Fruit fly (Drosophila melanogaster) whole organism, embryonic: ENCODE data around the gene CG12990.
A peak's percentile ranks its signal among the peaks of the same experiment; 100 is the strongest.

ENCODE experiments used
- ATbp ChIP-seq: fragments of 200-800 bp; sonication (Bioruptor generic); optimal IDR thresholded peaks from 2 replicates; lab custom pipeline; 2017; ENCODE audit warnings: missing biosample characterization, mild to moderate bottlenecking, missing genetic modification characterization, missing genetic modification reagents
- Adf1 ChIP-seq: fragments of 200-800 bp; sonication (Bioruptor generic); IDR thresholded peaks from 2 replicates; pipeline ENCODE4 v1.3.6; 2022; ENCODE audit warnings: missing biosample characterization, missing genetic modification characterization
- CG10267 ChIP-seq: fragments of 200-800 bp; sonication (Bioruptor generic); optimal IDR thresholded peaks from 2 replicates; lab custom pipeline; 2018; ENCODE audit warnings: missing biosample characterization, mild to moderate bottlenecking, missing genetic modification characterization, moderate library complexity
- CG10565 ChIP-seq: fragments of 200-800 bp; sonication (Bioruptor generic); optimal IDR thresholded peaks from 3 replicates; lab custom pipeline; 2016; ENCODE audit warnings: missing biosample characterization, mild to moderate bottlenecking, missing genetic modification characterization
- CG10959 ChIP-seq: fragments of 200-800 bp; sonication (Bioruptor generic); IDR thresholded peaks from 2 replicates; pipeline ENCODE4 v1.3.6; 2022; ENCODE audit warnings: missing biosample characterization, missing genetic modification characterization
- CG11456 ChIP-seq: fragments of 200-800 bp; sonication (Bioruptor generic); IDR thresholded peaks from 3 replicates; pipeline ENCODE4 v1.3.6; 2022; ENCODE audit warnings: missing biosample characterization, missing genetic modification characterization
- CG11696 ChIP-seq: fragments of 200-800 bp; sonication (Bioruptor generic); IDR thresholded peaks from 2 replicates; pipeline ENCODE4 v1.3.6; 2022; ENCODE audit warnings: missing biosample characterization, missing genetic modification characterization
- CG12104 ChIP-seq: fragments of 200-800 bp; sonication (Bioruptor generic); optimal IDR thresholded peaks from 3 replicates; lab custom pipeline; 2016; ENCODE audit warnings: missing biosample characterization, missing genetic modification characterization
- CG13424 ChIP-seq: fragments of 200-800 bp; sonication (Bioruptor generic); optimal IDR thresholded peaks from 2 replicates; lab custom pipeline; 2019; ENCODE audit warnings: missing biosample characterization, mild to moderate bottlenecking, missing genetic modification characterization, moderate library complexity
- CG13775 ChIP-seq: fragments of 200-800 bp; sonication (Bioruptor generic); optimal IDR thresholded peaks from 3 replicates; lab custom pipeline; 2017; ENCODE audit warnings: missing biosample characterization, mild to moderate bottlenecking, missing genetic modification characterization
- CG14014 ChIP-seq: fragments of 200-800 bp; sonication (Bioruptor generic); IDR thresholded peaks from 2 replicates; pipeline ENCODE4 v1.3.6; 2022; ENCODE audit warnings: missing biosample characterization, missing genetic modification characterization
- CG14710 ChIP-seq: fragments of 200-800 bp; sonication (Bioruptor generic); optimal IDR thresholded peaks from 3 replicates; lab custom pipeline; 2019; ENCODE audit warnings: missing biosample characterization, mild to moderate bottlenecking, missing genetic modification characterization, moderate library complexity
- CG15011 ChIP-seq: fragments of 200-800 bp; sonication (Bioruptor generic); optimal IDR thresholded peaks from 3 replicates; lab custom pipeline; 2018; ENCODE audit warnings: missing biosample characterization, mild to moderate bottlenecking, missing genetic modification characterization
- CG1603 ChIP-seq: fragments of 200-800 bp; sonication (Bioruptor generic); optimal IDR thresholded peaks from 2 replicates; lab custom pipeline; 2019; ENCODE audit warnings: missing biosample characterization, mild to moderate bottlenecking, missing genetic modification characterization, moderate library complexity
- CG1647 ChIP-seq: fragments of 200-800 bp; sonication (Bioruptor generic); optimal IDR thresholded peaks from 3 replicates; lab custom pipeline; 2016; ENCODE audit warnings: missing biosample characterization, missing genetic modification characterization
- CG18262 ChIP-seq: fragments of 200-800 bp; optimal IDR thresholded peaks from 3 replicates; lab custom pipeline; 2019; ENCODE audit warnings: missing biosample characterization, mild to moderate bottlenecking, missing genetic modification characterization, moderate library complexity
- CG18476 ChIP-seq: fragments of 200-800 bp; sonication (Bioruptor generic); optimal IDR thresholded peaks from 2 replicates; lab custom pipeline; 2016; ENCODE audit warnings: missing biosample characterization, mild to moderate bottlenecking, missing genetic modification characterization
- CG2712 ChIP-seq: fragments of 200-800 bp; optimal IDR thresholded peaks from 3 replicates; lab custom pipeline; 2019; ENCODE audit warnings: missing biosample characterization, mild to moderate bottlenecking, missing genetic modification characterization, moderate library complexity
- CG2889 ChIP-seq: fragments of 200-800 bp; sonication (Bioruptor generic); IDR thresholded peaks from 3 replicates; pipeline ENCODE4 v1.3.6; 2022; ENCODE audit warnings: missing biosample characterization, missing genetic modification characterization
- CG3281 ChIP-seq: fragments of 200-800 bp; sonication (Bioruptor generic); optimal IDR thresholded peaks from 3 replicates; lab custom pipeline; 2017; ENCODE audit warnings: missing biosample characterization, mild to moderate bottlenecking, missing genetic modification characterization
- CG4617 ChIP-seq: fragments of 200-800 bp; sonication (Bioruptor generic); optimal IDR thresholded peaks from 3 replicates; lab custom pipeline; 2016; ENCODE audit warnings: missing biosample characterization, missing genetic modification characterization, borderline replicate concordance
- CG6254 ChIP-seq: fragments of 200-800 bp; sonication (Bioruptor generic); optimal IDR thresholded peaks from 3 replicates; lab custom pipeline; 2017; ENCODE audit warnings: mild to moderate bottlenecking, missing biosample characterization, missing genetic modification reagents, missing genetic modification characterization
- CG7271 ChIP-seq: fragments of 200-800 bp; sonication (Bioruptor generic); optimal IDR thresholded peaks from 2 replicates; lab custom pipeline; 2018; ENCODE audit warnings: missing biosample characterization, mild to moderate bottlenecking, missing genetic modification characterization, moderate library complexity
- CG9727 ChIP-seq: fragments of 200-800 bp; sonication (Bioruptor generic); optimal IDR thresholded peaks from 3 replicates; lab custom pipeline; 2017; ENCODE audit warnings: missing biosample characterization, mild to moderate bottlenecking, missing genetic modification characterization
- Deaf1 ChIP-seq: fragments of 200-800 bp; optimal IDR thresholded peaks from 3 replicates; lab custom pipeline; 2019; ENCODE audit warnings: missing biosample characterization, mild to moderate bottlenecking, missing genetic modification characterization, moderate library complexity
- Drgx ChIP-seq: fragments of 200-800 bp; sonication (Bioruptor generic); IDR thresholded peaks from 2 replicates; pipeline ENCODE4 v1.3.6; 2022; ENCODE audit warnings: missing biosample characterization, missing genetic modification characterization
- H15 ChIP-seq: fragments of 200-800 bp; sonication (Bioruptor generic); IDR thresholded peaks from 3 replicates; pipeline ENCODE4 v1.3.6; 2022; ENCODE audit warnings: missing biosample characterization, missing genetic modification characterization
- Lim3 ChIP-seq: fragments of 200-800 bp; sonication (Bioruptor generic); IDR thresholded peaks from 2 replicates; pipeline ENCODE4 v1.3.6; 2022; ENCODE audit warnings: missing biosample characterization, missing genetic modification characterization
- Med ChIP-seq: fragments of 200-800 bp; sonication (Bioruptor generic); peaks from one replicate; lab custom pipeline; 2016; ENCODE audit warnings: missing biosample characterization, missing genetic modification characterization, mild to moderate bottlenecking, inconsistent platforms, moderate library complexity
- bsh ChIP-seq, 2 experiments: fragments of 200-800 bp; sonication (Bioruptor generic); optimal IDR thresholded peaks; 2 replicates each; lab custom pipeline; 2017 to 2018; ENCODE audit warnings: mild to moderate bottlenecking in 2 of 2, missing biosample characterization in 2 of 2, missing genetic modification characterization in 2 of 2, moderate library complexity in 1 of 2
- chif ChIP-seq, 2 experiments: fragments of 200-800 bp; sonication (Bioruptor generic); optimal IDR thresholded peaks; 3 replicates each; lab custom pipeline; 2016; ENCODE audit warnings: missing biosample characterization in 2 of 2, missing genetic modification characterization in 2 of 2
- chinmo ChIP-seq: fragments of 200-800 bp; sonication (Bioruptor generic); IDR thresholded peaks from 4 replicates; pipeline ENCODE4 v1.3.6; 2022; ENCODE audit warnings: missing biosample characterization, missing genetic modification characterization; ENCODE audit not compliant: partially characterized antibody
- crol ChIP-seq: fragments of 200-800 bp; sonication (Bioruptor generic); IDR thresholded peaks from 2 replicates; pipeline ENCODE4 v1.3.6; 2022; ENCODE audit warnings: missing biosample characterization, missing genetic modification characterization
- emc ChIP-seq: fragments of 200-800 bp; sonication (Bioruptor generic); optimal IDR thresholded peaks from 2 replicates; lab custom pipeline; 2016; ENCODE audit warnings: missing biosample characterization, missing genetic modification characterization
- eve ChIP-seq, 2 experiments: fragments of >200 bp; optimal IDR thresholded peaks; 2 replicates each; lab custom pipeline; 2017; ENCODE audit warnings: missing biosample characterization in 2 of 2, missing genetic modification characterization in 2 of 2
- fd102C ChIP-seq: fragments of 200-800 bp; sonication (Bioruptor generic); optimal IDR thresholded peaks from 2 replicates; lab custom pipeline; 2018; ENCODE audit warnings: missing biosample characterization, mild to moderate bottlenecking, missing genetic modification characterization, moderate library complexity
- gce ChIP-seq: fragments of 200-800 bp; sonication (Bioruptor generic); IDR thresholded peaks from 3 replicates; pipeline ENCODE4 v1.3.6; 2022; ENCODE audit warnings: missing biosample characterization, missing genetic modification characterization
- insv ChIP-seq, 2 experiments: fragments of 200-800 bp; sonication (Bioruptor generic); optimal IDR thresholded peaks; 3 replicates each; lab custom pipeline; 2016 to 2018; ENCODE audit warnings: missing biosample characterization in 2 of 2, missing genetic modification characterization in 2 of 2
- lov ChIP-seq, 2 experiments: fragments of 200-800 bp in 1 of 2; fragments of >200 bp in 1 of 2; sonication (Bioruptor generic) in 1 of 2; IDR thresholded peaks in 1 of 2; optimal IDR thresholded peaks in 1 of 2; 2 replicates in 1 of 2; 3 replicates in 1 of 2; pipeline versions ENCODE4 v1.3.6 to Lab custom; 2017 to 2022; ENCODE audit warnings: missing biosample characterization in 1 of 2, missing genetic modification characterization in 1 of 2
- nerfin-1 ChIP-seq: fragments of 200-800 bp; sonication (Bioruptor generic); optimal IDR thresholded peaks from 3 replicates; lab custom pipeline; 2019; ENCODE audit warnings: missing biosample characterization, mild to moderate bottlenecking, missing genetic modification characterization, moderate library complexity
- nom ChIP-seq: fragments of 200-800 bp; sonication (Bioruptor generic); optimal IDR thresholded peaks from 2 replicates; lab custom pipeline; 2017; ENCODE audit warnings: missing biosample characterization, missing genetic modification characterization, mild to moderate bottlenecking, moderate library complexity, missing genetic modification reagents
- ranshi ChIP-seq: fragments of 200-800 bp; sonication (Bioruptor generic); IDR thresholded peaks from 2 replicates; pipeline ENCODE4 v1.3.6; 2022; ENCODE audit warnings: missing biosample characterization, missing genetic modification characterization
- row ChIP-seq: fragments of 200-800 bp; sonication (Bioruptor generic); IDR thresholded peaks from 3 replicates; pipeline ENCODE4 v1.3.6; 2022; ENCODE audit warnings: missing biosample characterization, missing genetic modification characterization
- sug ChIP-seq: fragments of 200-800 bp; optimal IDR thresholded peaks from 2 replicates; lab custom pipeline; 2019; ENCODE audit warnings: missing biosample characterization, mild to moderate bottlenecking, missing genetic modification characterization, moderate library complexity
- tna ChIP-seq: fragments of 200-800 bp; sonication (Bioruptor generic); IDR thresholded peaks from 2 replicates; pipeline ENCODE4 v1.3.6; 2022; ENCODE audit warnings: missing biosample characterization, missing genetic modification characterization; ENCODE audit not compliant: partially characterized antibody
- trh ChIP-seq: fragments of 200-800 bp; sonication (Bioruptor generic); optimal IDR thresholded peaks from 2 replicates; lab custom pipeline; 2016; ENCODE audit warnings: missing biosample characterization, missing genetic modification characterization
- yki ChIP-seq: fragments of >200 bp; optimal IDR thresholded peaks from 3 replicates; lab custom pipeline; 2018

CG12990 gene

dm6 chrX:17694873-17695446, 23.3 kb upstream of the CG12990 start (continued):
- no peak for TF ChIP-seq eve (GFP tag; optimal IDR thresholded peaks at IDR 0.05; lab: Kevin White, UChicago)
- no peak for TF ChIP-seq sug
- peak; percentile 19 for TF ChIP-seq nerfin-1
- TF ChIP-seq trh (GFP tag; lab: Kevin White, UChicago): no peak
- no peak for TF ChIP-seq emc
- no peak for TF ChIP-seq CG10959
- TF ChIP-seq CG10267: peak; percentile 45
- TF ChIP-seq ranshi: no peak
- peak; percentile 61 for TF ChIP-seq CG18262 (tag; lab: Kevin White, UChicago)
- TF ChIP-seq CG15011 (GFP tag; lab: Kevin White, UChicago): no peak
- no peak for TF ChIP-seq CG18476 (GFP tag; lab: Kevin White, UChicago)
- peak; percentile 19 for TF ChIP-seq CG9727 (GFP tag; lab: Kevin White, UChicago)
- TF ChIP-seq CG10565 (GFP tag; lab: Kevin White, UChicago): no peak
- no peak for TF ChIP-seq H15 (GFP tag; lab: Robert Waterston, UW)
- no peak for TF ChIP-seq chif (GFP tag; optimal IDR thresholded peaks at IDR 0.05; lab: Kevin White, UChicago)
- TF ChIP-seq CG13775 (GFP tag; lab: Kevin White, UChicago): no peak
- no peak for TF ChIP-seq CG1603 (tag; lab: Kevin White, UChicago)
- TF ChIP-seq Lim3 (GFP tag; lab: Robert Waterston, UW): no peak
- peak; percentile 74 for TF ChIP-seq Med
- TF ChIP-seq CG2889 (GFP tag; lab: Robert Waterston, UW): no peak
- TF ChIP-seq fd102C (GFP tag; lab: Kevin White, UChicago): no peak
- TF ChIP-seq CG6254 (GFP tag; lab: Kevin White, UChicago): no peak
- peak in 1 of 2 experiments; percentile 3 for TF ChIP-seq bsh (GFP tag; optimal IDR thresholded peaks at IDR 0.05; lab: Kevin White, UChicago)
- TF ChIP-seq CG7271 (tag; lab: Kevin White, UChicago): no peak
- peak; percentile 53 for TF ChIP-seq CG11696
- no peak for TF ChIP-seq CG4617 (GFP tag; lab: Kevin White, UChicago)
- TF ChIP-seq CG2712 (tag; lab: Kevin White, UChicago): peak; percentile 42
- TF ChIP-seq Drgx: peak; percentile 48
- no peak for TF ChIP-seq ATbp
- no peak for TF ChIP-seq crol
- no peak for TF ChIP-seq Deaf1
- 0 out of 3 replicates have a peak, but pooled peaks have one; percentile 14 for TF ChIP-seq CG11456 (GFP tag; lab: Robert Waterston, UW)
- no peak for TF ChIP-seq CG1647 (GFP tag; lab: Kevin White, UChicago)
- TF ChIP-seq CG3281 (GFP tag; lab: Kevin White, UChicago): peak; percentile 44
- TF ChIP-seq yki: no peak
- no peak for TF ChIP-seq insv (GFP tag; optimal IDR thresholded peaks at IDR 0.05; lab: Kevin White, UChicago)

dm6 chrX:17693981-17694872, 22.5 kb upstream of the CG12990 start:
- TF ChIP-seq Adf1: peak; percentile 55
- no peak for TF ChIP-seq CG14014 (GFP tag; lab: Robert Waterston, UW)
- 0 out of 4 replicates have a peak, but pooled peaks have one; percentile 34 for TF ChIP-seq chinmo
- TF ChIP-seq CG12104 (GFP tag; lab: Kevin White, UChicago): no peak
- peak in 1 of 2 experiments; percentile 60 for TF ChIP-seq bsh (GFP tag; optimal IDR thresholded peaks at IDR 0.05; lab: Kevin White, UChicago)
- no peak for TF ChIP-seq lov (optimal IDR thresholded peaks at IDR 0.05; lab: Kevin White, UChicago)
- 0 out of 3 replicates have a peak, but pooled peaks have one; percentile 4 for TF ChIP-seq lov (GFP tag; IDR thresholded peaks at IDR 0.05; lab: Robert Waterston, UW)
- TF ChIP-seq nom: peak; percentile 77
- no peak for TF ChIP-seq gce (GFP tag; lab: Robert Waterston, UW)
- no peak for TF ChIP-seq CG13424 (tag; lab: Kevin White, UChicago)
- peak; percentile 23; the same call in 1 of the 3 replicates for TF ChIP-seq row (GFP tag; lab: Robert Waterston, UW)
- TF ChIP-seq CG14710 (tag; lab: Kevin White, UChicago): no peak
- TF ChIP-seq tna (GFP tag; lab: Robert Waterston, UW): 0 out of 2 replicates have a peak, but pooled peaks have one; percentile 14
- peak; percentile 56; the same call in 1 of the 2 replicates for TF ChIP-seq Drgx
- TF ChIP-seq, all 482 proteins: peak for 8
